Worm (Caenorhabditis elegans) whole organism, midembryonic: ENCODE data around the gene map-1.

Experiments
- T22C8.4 ChIP-seq: fragments of 200-800 bp; sonication (Bioruptor generic); IDR thresholded peaks from 2 replicates; pipeline ENCODE4 v1.3.6; 2022; ENCODE audit warnings: missing genetic modification characterization, missing compliant biosample characterization
- flt-1 ChIP-seq: fragments of 200-800 bp; sonication (Bioruptor generic); IDR thresholded peaks from 2 replicates; pipeline ENCODE4 v1.3.6; 2022; ENCODE audit warnings: missing genetic modification characterization, missing compliant biosample characterization
- med-1 ChIP-seq: sonication (generic microtip); optimal IDR thresholded peaks from 2 replicates; lab custom pipeline; 2017; ENCODE audit warnings: missing genetic modification characterization, mild to moderate bottlenecking, missing compliant biosample characterization, antibody characterized with exemption, missing genetic modification reagents; ENCODE audit not compliant: insufficient read depth
- ztf-23 ChIP-seq: fragments of 200-800 bp; sonication (Bioruptor generic); IDR thresholded peaks from 2 replicates; pipeline ENCODE4 v1.3.6; 2022; ENCODE audit warnings: missing genetic modification reagents, missing genetic modification characterization, missing compliant biosample characterization

DNA sequence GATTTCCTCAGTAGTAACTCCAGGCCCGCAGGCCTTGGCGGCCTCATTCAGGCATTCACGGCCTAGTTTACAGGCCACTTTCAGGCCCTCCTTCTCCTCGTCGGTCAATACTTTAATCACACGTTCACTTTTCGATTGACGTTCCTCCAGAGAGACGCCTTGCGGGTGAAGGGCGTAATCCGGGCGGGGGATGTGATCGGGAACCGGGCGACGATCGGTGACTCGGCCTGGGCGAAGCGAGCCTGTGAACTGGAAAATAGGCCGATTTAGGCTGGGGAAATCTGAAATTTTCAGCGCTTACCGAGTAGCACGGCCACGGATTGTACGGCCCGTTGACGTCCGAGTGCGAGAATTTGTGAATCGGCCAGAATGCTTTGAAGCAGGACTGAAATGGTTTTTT is 405 bp downstream of the map-1 start:
- no peak for TF ChIP-seq flt-1
- no peak for TF ChIP-seq med-1 (GFP tag; lab: Kevin White, UChicago)
- no peak for TF ChIP-seq T22C8.4 (GFP tag; lab: Robert Waterston, UW)
- TF ChIP-seq ztf-23 (GFP tag; lab: Robert Waterston, UW) = no peak
